Fruit fly (Drosophila melanogaster): ENCODE results near the gene PGRP-SB2.

The PGRP-SB2 gene

DNA sequence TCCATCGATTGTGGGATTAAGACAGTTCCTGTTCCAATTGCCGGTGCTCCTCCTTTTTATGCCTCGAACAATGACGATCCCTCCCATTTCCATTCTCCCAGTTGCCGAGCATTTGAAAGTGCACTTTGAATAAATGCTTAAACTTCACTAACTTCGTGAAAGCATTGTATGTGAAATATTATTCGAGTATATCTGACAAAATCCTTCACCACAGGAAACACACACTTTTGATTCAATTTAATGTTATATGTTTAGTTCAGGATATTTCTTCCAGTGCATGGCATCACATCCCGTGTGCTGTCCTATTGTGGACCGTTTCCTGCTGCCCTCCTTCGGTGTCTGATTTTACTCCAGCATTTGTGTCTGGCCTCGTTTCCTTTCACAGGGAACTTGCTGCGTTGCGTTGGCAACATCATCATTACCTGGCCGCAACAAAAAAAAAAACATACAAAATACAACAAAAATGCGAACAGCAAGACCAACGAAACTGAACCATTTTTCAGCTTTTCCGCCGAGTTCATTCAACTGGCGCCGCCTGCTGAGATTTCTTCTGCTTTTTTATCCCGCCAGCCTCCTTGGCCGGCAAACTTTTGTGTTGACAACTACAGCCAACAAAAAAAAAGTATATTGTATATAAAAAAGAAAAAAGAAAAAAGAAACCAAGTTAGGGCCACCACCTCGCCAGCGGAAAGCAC is 26.2 kb downstream of the PGRP-SB2 start:
- TF ChIP-seq NfI (GFP tag; optimal IDR thresholded peaks at IDR 0.05) (no peak), CG18262 (tag; optimal IDR thresholded peaks at IDR 0.05) (peak; percentile 12), phol (tag; optimal IDR thresholded peaks at IDR 0.05) (peak; percentile 5), dmrt11E (tag; optimal IDR thresholded peaks at IDR 0.05) (peak; percentile 11), CG13424 (tag; optimal IDR thresholded peaks at IDR 0.05) (no peak), Hr3 (GFP tag; optimal IDR thresholded peaks at IDR 0.05) (no peak), CG10979 (tag; optimal IDR thresholded peaks at IDR 0.05) (peak; percentile 32), Drgx (GFP tag; IDR thresholded peaks at IDR 0.05) (peak; percentile 83), bsh (GFP tag; optimal IDR thresholded peaks at IDR 0.05) (peak in 1 of 2 experiments; percentile 24), CG15011 (GFP tag; optimal IDR thresholded peaks at IDR 0.05) (no peak), D (optimal IDR thresholded peaks at IDR 0.05) (no peak), D (GFP tag; optimal IDR thresholded peaks at IDR 0.05) (peak; percentile 11), CG1603 (tag; optimal IDR thresholded peaks at IDR 0.05) (peak; percentile 2), nom (GFP tag; optimal IDR thresholded peaks at IDR 0.05) (peak; percentile 84), Xrp1 (GFP tag; IDR thresholded peaks at IDR 0.05) (peak; percentile 24; the same call in 1 of the 2 replicates), Ets65A (GFP tag) (peak; percentile 26), dati (GFP tag; IDR thresholded peaks at IDR 0.05) (no peak), CG33557 (GFP tag; optimal IDR thresholded peaks at IDR 0.05) (no peak), sens (GFP tag) (peak; percentile 79), PHDP (tag; optimal IDR thresholded peaks at IDR 0.05) (no peak)

DNA sequence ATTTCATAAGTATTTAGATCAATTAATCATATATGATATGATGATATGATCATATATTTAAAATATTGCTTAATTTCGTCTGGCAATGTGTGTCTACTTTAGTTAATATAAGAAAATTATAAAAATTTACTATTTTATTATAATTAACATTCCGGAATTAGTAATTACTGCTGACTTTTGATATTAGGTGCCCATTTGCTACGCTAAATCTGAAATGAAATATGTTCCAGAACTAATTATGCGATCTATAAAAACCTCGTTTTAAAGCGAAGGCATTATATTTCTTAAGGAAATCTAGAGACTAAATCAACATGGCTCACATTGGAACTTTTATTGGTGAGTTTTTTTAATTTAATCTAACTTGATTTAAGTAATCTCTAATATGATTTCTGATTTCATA is 28.8 kb downstream of the PGRP-SB2 start, which contains the start of gene CG42852:
CG42852 (plus strand) TSS at position 301 of the 400 bp plus-strand sequence.
- TF ChIP-seq Atf3 (GFP tag; optimal IDR thresholded peaks at IDR 0.05): no peak
- no peak for TF ChIP-seq crp (GFP tag; optimal IDR thresholded peaks at IDR 0.05)

DNA sequence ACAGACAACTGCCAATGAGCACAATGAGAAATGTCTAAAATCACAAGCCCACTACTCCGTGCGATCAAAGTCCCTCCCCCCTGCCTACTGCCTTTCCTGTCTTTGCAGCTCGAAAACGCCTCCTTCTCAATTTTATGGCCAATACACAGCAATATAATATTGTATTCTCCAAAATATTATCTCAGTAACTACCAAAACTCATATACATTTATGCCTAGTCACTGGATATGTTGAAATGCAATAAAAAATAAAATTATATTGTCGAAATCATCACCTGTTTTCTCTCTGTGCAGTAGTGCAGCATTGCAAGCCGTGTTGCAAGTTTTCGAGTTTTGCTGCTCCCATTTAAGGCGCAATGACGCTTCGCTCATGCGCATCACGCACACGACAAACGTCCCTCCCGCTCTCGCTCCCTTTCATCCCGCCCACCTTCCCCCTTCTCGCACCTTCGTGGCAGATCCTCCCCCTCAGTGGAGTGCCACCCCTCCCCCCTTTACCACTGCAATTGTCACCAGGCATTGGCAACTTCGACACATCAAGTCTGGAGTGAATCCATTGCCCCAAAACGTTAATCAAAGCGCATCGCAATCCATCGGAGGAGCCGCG is 32.3 kb downstream of the PGRP-SB2 start:
- TF ChIP-seq CG14667 (GFP tag; IDR thresholded peaks at IDR 0.05): no peak
- TF ChIP-seq CG10959 (GFP tag; IDR thresholded peaks at IDR 0.05): peak; percentile 40; the same call in 1 of the 2 replicates
- no peak for TF ChIP-seq mld (GFP tag; IDR thresholded peaks at IDR 0.05; ENCODE audit: partially characterized antibody)
- no peak for TF ChIP-seq CG11504 (tag; optimal IDR thresholded peaks at IDR 0.05)
- no peak for TF ChIP-seq sd (tag; optimal IDR thresholded peaks at IDR 0.05)
- no peak for TF ChIP-seq CG15479 (GFP tag; optimal IDR thresholded peaks at IDR 0.05)
- no peak for TF ChIP-seq CG1024 (GFP tag; IDR thresholded peaks at IDR 0.05)
- TF ChIP-seq Gug (GFP tag; IDR thresholded peaks at IDR 0.05): no peak
- TF ChIP-seq CG31224 (GFP tag; IDR thresholded peaks at IDR 0.05): no peak
- TF ChIP-seq nerfin-1 (tag; optimal IDR thresholded peaks at IDR 0.05): no peak
- TF ChIP-seq Ada2b (GFP tag; IDR thresholded peaks at IDR 0.05): no peak
- no peak for TF ChIP-seq dan (GFP tag; IDR thresholded peaks at IDR 0.05)
- TF ChIP-seq CG2116 (GFP tag; optimal IDR thresholded peaks at IDR 0.05): no peak
- no peak for TF ChIP-seq Dad (GFP tag; optimal IDR thresholded peaks at IDR 0.05)
- no peak for TF ChIP-seq Scr (GFP tag; IDR thresholded peaks at IDR 0.05; ENCODE audit: partially characterized antibody)
- no peak for TF ChIP-seq CG6813 (GFP tag; optimal IDR thresholded peaks at IDR 0.05)
- TF ChIP-seq CG3163 (GFP tag; optimal IDR thresholded peaks at IDR 0.05): no peak
- no peak for TF ChIP-seq pfk (GFP tag; optimal IDR thresholded peaks at IDR 0.05)
- no peak for TF ChIP-seq so (GFP tag; IDR thresholded peaks at IDR 0.05)
- TF ChIP-seq CG4854 (GFP tag; optimal IDR thresholded peaks at IDR 0.05): no peak
- TF ChIP-seq CG17829 (tag; optimal IDR thresholded peaks at IDR 0.05): no peak
- TF ChIP-seq CG5245 (GFP tag; optimal IDR thresholded peaks at IDR 0.05): no peak
- TF ChIP-seq toy (GFP tag; IDR thresholded peaks at IDR 0.05): no peak
- TF ChIP-seq CG11398 (GFP tag; optimal IDR thresholded peaks at IDR 0.05): no peak
- no peak for TF ChIP-seq sisA (GFP tag; IDR thresholded peaks at IDR 0.05)
- no peak for TF ChIP-seq CG11560 (tag; IDR thresholded peaks at IDR 0.05)
